Fruit fly (Drosophila melanogaster): ENCODE results near the gene Snx6.

DNA sequence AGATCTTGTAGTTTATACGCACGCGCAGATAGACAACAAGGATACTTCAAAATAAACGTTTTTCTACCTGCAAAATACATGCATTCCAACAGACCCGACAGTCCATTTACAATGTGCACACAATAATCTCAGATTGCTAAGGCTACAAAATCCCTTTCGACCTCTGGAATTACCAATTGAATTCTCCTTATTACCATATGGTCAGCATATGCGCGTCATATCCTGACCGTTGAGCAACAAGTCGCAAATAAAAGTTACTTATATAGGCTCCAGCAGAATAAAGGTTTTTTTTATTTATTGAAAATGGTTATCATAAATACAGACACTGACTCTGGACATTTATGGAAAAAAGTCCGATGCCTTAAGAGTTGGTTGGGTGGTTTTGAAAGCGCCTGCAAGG, 11.2 kb downstream of the Snx6 start:
- TF ChIP-seq fd96Ca (GFP tag; IDR thresholded peaks at IDR 0.05): no peak
- TF ChIP-seq CG12605 (GFP tag; IDR thresholded peaks at IDR 0.05): no peak
- no peak for TF ChIP-seq Snoo (tag; optimal IDR thresholded peaks at IDR 0.05)
- TF ChIP-seq EcR (GFP tag; optimal IDR thresholded peaks at IDR 0.05): no peak
- TF ChIP-seq CG4496 (GFP tag; IDR thresholded peaks at IDR 0.05): no peak
- TF ChIP-seq CG8301 (tag; optimal IDR thresholded peaks at IDR 0.05): no peak
- no peak for TF ChIP-seq CG15710 (tag; optimal IDR thresholded peaks at IDR 0.05)
- no peak for TF ChIP-seq CG8159 (tag; optimal IDR thresholded peaks at IDR 0.05)
- TF ChIP-seq gl (tag; optimal IDR thresholded peaks at IDR 0.05): no peak
- TF ChIP-seq CG13204 (GFP tag; optimal IDR thresholded peaks at IDR 0.05): no peak
- TF ChIP-seq CG10348 (GFP tag; IDR thresholded peaks at IDR 0.05): no peak
- no peak for TF ChIP-seq CG17806 (tag; optimal IDR thresholded peaks at IDR 0.05)
- TF ChIP-seq D1 (tag; optimal IDR thresholded peaks at IDR 0.05): no peak
- no peak for TF ChIP-seq rn (GFP tag; IDR thresholded peaks at IDR 0.05)
